Worm (Caenorhabditis elegans) whole organism, L2 larva: Measurements from ENCODE around the gene C45G9.11.

Source experiments
- C34F6.9 ChIP-seq: fragments of 150-350 bp; optimal IDR thresholded peaks from 2 replicates; lab custom pipeline; 2014; ENCODE audit warnings: missing biosample characterization, missing genetic modification characterization
- F13H6.1 ChIP-seq: sonication (generic microtip); optimal IDR thresholded peaks from 2 replicates; lab custom pipeline; 2016; ENCODE audit warnings: missing genetic modification characterization, missing compliant biosample characterization
- R02D3.7 ChIP-seq: fragments of 150-350 bp; optimal IDR thresholded peaks from 2 replicates; lab custom pipeline; 2014; ENCODE audit warnings: missing biosample characterization, missing genetic modification characterization
- Y55F3AM.14 ChIP-seq: fragments of 200-800 bp; sonication (Bioruptor generic); optimal IDR thresholded peaks from 2 replicates; lab custom pipeline; 2018; ENCODE audit warnings: mild to moderate bottlenecking, missing genetic modification characterization, missing compliant biosample characterization
- ZK546.5 ChIP-seq: sonication (generic microtip); optimal IDR thresholded peaks from 2 replicates; lab custom pipeline; 2017; ENCODE audit warnings: missing biosample characterization, missing genetic modification characterization
- alr-1 ChIP-seq: fragments of 150-350 bp; optimal IDR thresholded peaks from 2 replicates; lab custom pipeline; 2014; ENCODE audit warnings: missing biosample characterization, missing genetic modification characterization
- aly-2 ChIP-seq: fragments of 150-350 bp; optimal IDR thresholded peaks from 2 replicates; lab custom pipeline; 2014; ENCODE audit warnings: missing biosample characterization, missing genetic modification characterization
- ama-1 ChIP-seq: fragments of 150-350 bp; optimal IDR thresholded peaks from 2 replicates; lab custom pipeline; 2018; ENCODE audit warnings: inconsistent platforms
- blmp-1 ChIP-seq: sonication (generic microtip); optimal IDR thresholded peaks from 2 replicates; lab custom pipeline; 2017; ENCODE audit warnings: missing genetic modification characterization, mild to moderate bottlenecking, missing compliant biosample characterization, antibody characterized with exemption, moderate library complexity; ENCODE audit not compliant: insufficient read depth
- ceh-16 ChIP-seq: fragments of 150-350 bp; optimal IDR thresholded peaks from 2 replicates; lab custom pipeline; 2014; ENCODE audit warnings: missing biosample characterization, missing genetic modification characterization
- ceh-82 ChIP-seq: fragments of 150-350 bp; optimal IDR thresholded peaks from 2 replicates; lab custom pipeline; 2014; ENCODE audit warnings: missing biosample characterization, missing genetic modification characterization
- crh-2 ChIP-seq: sonication (generic microtip); optimal IDR thresholded peaks from 2 replicates; lab custom pipeline; 2017; ENCODE audit warnings: missing biosample characterization, missing genetic modification characterization
- dmd-4 ChIP-seq: sonication (generic microtip); optimal IDR thresholded peaks from 2 replicates; lab custom pipeline; 2017; ENCODE audit warnings: missing biosample characterization, missing genetic modification characterization
- elt-1 ChIP-seq: fragments of 150-350 bp; optimal IDR thresholded peaks from 2 replicates; lab custom pipeline; 2014; ENCODE audit warnings: missing biosample characterization, missing genetic modification characterization
- elt-3 ChIP-seq: sonication (generic microtip); optimal IDR thresholded peaks from 2 replicates; lab custom pipeline; 2017; ENCODE audit warnings: missing biosample characterization, missing genetic modification characterization
- fos-1 ChIP-seq: fragments of 150-350 bp; optimal IDR thresholded peaks from 2 replicates; lab custom pipeline; 2014; ENCODE audit warnings: missing biosample characterization, missing genetic modification characterization
- gmeb-1 ChIP-seq: fragments of 150-350 bp; optimal IDR thresholded peaks from 2 replicates; lab custom pipeline; 2014; ENCODE audit warnings: missing biosample characterization, missing genetic modification characterization
- lin-11 ChIP-seq: fragments of 150-350 bp; sonication (generic microtip); optimal IDR thresholded peaks from 2 replicates; lab custom pipeline; 2014; ENCODE audit warnings: missing biosample characterization, missing genetic modification characterization, inconsistent platforms, mixed read lengths
- lin-13 ChIP-seq: fragments of 150-350 bp; optimal IDR thresholded peaks from 2 replicates; lab custom pipeline; 2014; ENCODE audit warnings: missing biosample characterization, missing genetic modification reagents, missing genetic modification characterization
- lin-39 ChIP-seq: fragments of 150-350 bp; optimal IDR thresholded peaks from 2 replicates; lab custom pipeline; 2014; ENCODE audit warnings: missing biosample characterization, missing genetic modification reagents, missing genetic modification characterization
- lsy-2 ChIP-seq, 2 experiments: fragments of 150-350 bp in 1 of 2; sonication (generic microtip) in 1 of 2; optimal IDR thresholded peaks; 2 replicates each; lab custom pipeline; 2014 to 2017; ENCODE audit warnings: missing biosample characterization in 2 of 2, missing genetic modification characterization in 2 of 2
- mab-5 ChIP-seq: fragments of 150-350 bp; optimal IDR thresholded peaks from 2 replicates; lab custom pipeline; 2014; ENCODE audit warnings: missing biosample characterization, missing genetic modification characterization
- mbf-1 ChIP-seq: sonication (generic microtip); optimal IDR thresholded peaks from 2 replicates; lab custom pipeline; 2017; ENCODE audit warnings: missing biosample characterization, missing genetic modification characterization
- mdl-1 ChIP-seq, 2 experiments: fragments of 150-350 bp in 1 of 2; sonication (generic microtip) in 1 of 2; optimal IDR thresholded peaks; 2 replicates each; lab custom pipeline; 2017; ENCODE audit warnings: missing biosample characterization in 2 of 2, missing genetic modification characterization in 2 of 2
- nhr-10 ChIP-seq: sonication (generic microtip); optimal IDR thresholded peaks from 2 replicates; lab custom pipeline; 2017; ENCODE audit warnings: missing biosample characterization, missing genetic modification characterization
- nhr-11 ChIP-seq: fragments of 150-350 bp; optimal IDR thresholded peaks from 2 replicates; lab custom pipeline; 2014; ENCODE audit warnings: missing biosample characterization, missing genetic modification characterization
- nhr-12 ChIP-seq: fragments of 150-350 bp; optimal IDR thresholded peaks from 2 replicates; lab custom pipeline; 2014; ENCODE audit warnings: missing biosample characterization, missing genetic modification characterization
- nhr-129 ChIP-seq: fragments of 150-350 bp; optimal IDR thresholded peaks from 2 replicates; lab custom pipeline; 2014; ENCODE audit warnings: missing biosample characterization, missing genetic modification characterization
- nhr-21 ChIP-seq: fragments of 150-350 bp; optimal IDR thresholded peaks from 2 replicates; lab custom pipeline; 2014; ENCODE audit warnings: missing biosample characterization, missing genetic modification characterization
- nhr-237 ChIP-seq: fragments of 150-350 bp; optimal IDR thresholded peaks from 2 replicates; lab custom pipeline; 2014; ENCODE audit warnings: missing biosample characterization, missing genetic modification characterization
- nhr-25 ChIP-seq: fragments of 150-350 bp; sonication (generic microtip); optimal IDR thresholded peaks from 3 replicates; lab custom pipeline; 2014; ENCODE audit warnings: missing biosample characterization, missing genetic modification characterization
- nhr-6 ChIP-seq: fragments of 150-350 bp; optimal IDR thresholded peaks from 2 replicates; lab custom pipeline; 2014; ENCODE audit warnings: missing biosample characterization, missing genetic modification characterization
- nhr-77 ChIP-seq: fragments of 150-350 bp; optimal IDR thresholded peaks from 2 replicates; lab custom pipeline; 2014; ENCODE audit warnings: missing biosample characterization, missing genetic modification characterization
- peb-1 ChIP-seq: fragments of 150-350 bp; optimal IDR thresholded peaks from 2 replicates; lab custom pipeline; 2014; ENCODE audit warnings: missing biosample characterization, missing genetic modification characterization
- sem-4 ChIP-seq: fragments of 150-350 bp; optimal IDR thresholded peaks from 2 replicates; lab custom pipeline; 2014; ENCODE audit warnings: missing biosample characterization, missing genetic modification reagents, missing genetic modification characterization
- skn-1 ChIP-seq: sonication (generic microtip); optimal IDR thresholded peaks from 2 replicates; lab custom pipeline; 2017; ENCODE audit warnings: missing biosample characterization, missing genetic modification characterization
- sma-9 ChIP-seq, 2 experiments: fragments of 150-350 bp in 1 of 2; sonication (generic microtip) in 1 of 2; optimal IDR thresholded peaks; 2 replicates each; lab custom pipeline; 2014 to 2016; ENCODE audit warnings: missing genetic modification characterization in 2 of 2, mild to moderate bottlenecking in 1 of 2, missing biosample characterization in 1 of 2, missing compliant biosample characterization in 1 of 2, missing genetic modification reagents in 1 of 2, moderate library complexity in 1 of 2
- snpc-4 ChIP-seq: fragments of 150-350 bp; optimal IDR thresholded peaks from 2 replicates; lab custom pipeline; 2014; ENCODE audit warnings: missing biosample characterization, missing genetic modification characterization
- unc-39 ChIP-seq: fragments of 150-350 bp; optimal IDR thresholded peaks from 2 replicates; lab custom pipeline; 2014; ENCODE audit warnings: missing biosample characterization, missing genetic modification characterization
- unc-55 ChIP-seq: fragments of 150-350 bp; sonication (generic microtip); optimal IDR thresholded peaks from 3 replicates; lab custom pipeline; 2014; ENCODE audit warnings: missing biosample characterization, missing genetic modification reagents, missing genetic modification characterization
- unc-62 ChIP-seq: fragments of 150-350 bp; optimal IDR thresholded peaks from 2 replicates; lab custom pipeline; 2014; ENCODE audit warnings: missing biosample characterization, missing genetic modification reagents, missing genetic modification characterization
- zag-1 ChIP-seq: fragments of 150-350 bp; optimal IDR thresholded peaks from 2 replicates; lab custom pipeline; 2014; ENCODE audit warnings: missing biosample characterization, missing genetic modification characterization
- ztf-1 ChIP-seq: fragments of 200-800 bp; sonication (Bioruptor generic); conservative IDR thresholded peaks from 2 replicates; pipeline ENCODE4 v1.3.6; 2022; ENCODE audit warnings: missing genetic modification characterization, missing compliant biosample characterization
- ztf-11 ChIP-seq: sonication (generic microtip); optimal IDR thresholded peaks from 2 replicates; lab custom pipeline; 2017; ENCODE audit warnings: missing biosample characterization, missing genetic modification characterization
- ztf-4 ChIP-seq: fragments of 150-350 bp; optimal IDR thresholded peaks from 2 replicates; lab custom pipeline; 2014; ENCODE audit warnings: missing biosample characterization, missing genetic modification characterization

C45G9.11 gene

DNA sequence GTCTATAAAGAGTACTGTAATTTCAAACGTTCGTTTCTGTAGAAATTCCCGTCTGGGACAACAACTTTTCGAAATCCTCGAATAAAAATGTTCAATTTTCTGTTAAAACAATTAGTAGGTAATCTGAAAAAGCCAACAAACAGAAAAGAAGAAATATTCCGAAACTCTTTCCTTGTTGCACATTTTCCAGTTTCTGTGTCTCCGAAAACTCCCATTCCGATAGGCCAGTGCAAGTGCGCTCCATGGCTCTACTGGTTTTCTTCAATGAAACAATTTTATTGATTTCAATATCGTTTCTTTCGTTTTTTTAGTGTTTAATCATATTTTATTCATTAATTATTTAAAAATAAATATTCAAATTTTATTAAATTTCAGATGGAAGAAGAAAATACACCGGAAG lies 34.1 kb upstream of the C45G9.11 start, which contains the start of gene F54D8.6 (continued):
- TF ChIP-seq lsy-2 (tag; optimal IDR thresholded peaks at IDR 0.05; lab: Kevin White, UChicago) (peak in 1 of 2 experiments; percentile 69), nhr-12 (tag; lab: Kevin White, UChicago) (no peak), lin-11 (no peak), ama-1 (lab: Kevin White, UChicago) (no peak)

DNA sequence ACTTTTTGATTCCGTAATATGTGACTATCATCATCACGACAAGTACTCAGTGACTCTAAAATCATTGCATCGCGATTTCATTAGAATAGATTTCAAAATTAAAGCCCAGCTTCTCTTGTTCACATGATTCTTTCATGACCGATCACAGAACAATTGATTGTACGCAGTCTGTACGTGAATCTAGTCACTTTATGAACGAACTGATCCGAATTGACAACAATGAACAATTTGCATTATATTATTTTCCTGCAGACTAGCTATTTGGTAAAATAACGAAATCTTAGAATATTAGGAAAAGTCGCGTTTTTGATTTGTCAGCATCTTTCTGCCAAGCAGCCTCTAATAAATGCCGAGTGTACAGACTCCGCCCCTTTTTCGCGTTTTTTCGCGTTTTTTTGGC lies 31.0 kb upstream of the C45G9.11 start:
- no peak for TF ChIP-seq nhr-77 (tag; lab: Kevin White, UChicago)
- TF ChIP-seq aly-2 (tag; lab: Kevin White, UChicago): no peak
- TF ChIP-seq nhr-129: no peak
- no peak for TF ChIP-seq nhr-10 (tag; lab: Kevin White, UChicago)
- no peak for TF ChIP-seq nhr-21
- no peak for TF ChIP-seq sem-4 (tag; lab: Kevin White, UChicago)
- TF ChIP-seq R02D3.7 (tag; lab: Kevin White, UChicago): no peak
- TF ChIP-seq unc-55 (GFP tag; lab: Kevin White, UChicago): no peak

DNA sequence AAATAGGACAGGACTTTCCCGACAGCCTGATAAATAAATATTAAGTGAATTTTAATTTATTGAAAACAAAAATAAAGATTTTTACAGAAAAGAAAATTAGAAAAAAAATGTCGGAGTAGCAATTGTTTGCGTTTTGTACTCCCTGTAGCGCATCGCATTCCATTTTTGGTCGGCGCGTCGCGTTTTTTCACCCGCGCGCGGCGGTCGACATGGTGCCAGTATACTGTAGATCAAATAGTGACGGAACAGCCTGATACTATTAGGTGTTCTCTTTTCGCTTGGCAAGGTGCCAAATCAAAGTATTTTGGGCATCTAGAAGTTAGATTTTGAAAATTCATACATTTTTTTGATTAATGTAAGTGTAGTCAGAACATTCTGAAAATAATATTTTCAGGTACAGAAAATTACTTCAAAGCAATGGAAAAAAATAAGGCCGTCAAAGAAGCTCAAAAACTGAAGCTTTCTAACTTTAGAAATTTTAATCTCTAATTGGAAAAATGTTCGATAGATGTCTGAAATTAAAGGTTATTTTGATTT lies 30.3 kb upstream of the C45G9.11 start:
- no peak for TF ChIP-seq skn-1 (tag; lab: Kevin White, UChicago)

ce11 chrIII:5096741-5097140 lies 28.2 kb upstream of the C45G9.11 start:
- TF ChIP-seq sma-9 (GFP tag; optimal IDR thresholded peaks at IDR 0.05; lab: Kevin White, UChicago): peak; percentile 94
- TF ChIP-seq sma-9 (tag; optimal IDR thresholded peaks at IDR 0.05; lab: Kevin White, UChicago): no peak
- no peak for TF ChIP-seq peb-1 (tag; lab: Kevin White, UChicago)
- TF ChIP-seq elt-1 (tag; lab: Kevin White, UChicago): no peak
- no peak for TF ChIP-seq unc-39
- TF ChIP-seq F13H6.1 (tag; lab: Kevin White, UChicago): no peak
- no peak for TF ChIP-seq ztf-1 (GFP tag; lab: Robert Waterston, UW)
- TF ChIP-seq ztf-11 (tag; lab: Kevin White, UChicago): no peak
- TF ChIP-seq ama-1 (lab: Kevin White, UChicago): no peak
- no peak for TF ChIP-seq mbf-1 (tag; lab: Kevin White, UChicago)
- no peak for TF ChIP-seq alr-1
- no peak for TF ChIP-seq dmd-4 (tag; lab: Kevin White, UChicago)
- no peak for TF ChIP-seq ceh-82 (tag; lab: Kevin White, UChicago)
- TF ChIP-seq sem-4 (tag; lab: Kevin White, UChicago): no peak
- no peak for TF ChIP-seq ztf-4
- TF ChIP-seq nhr-237 (tag; lab: Kevin White, UChicago): no peak
- TF ChIP-seq nhr-12 (tag; lab: Kevin White, UChicago): no peak
- TF ChIP-seq lin-39 (tag; lab: Kevin White, UChicago): no peak
- peak in 1 of 2 experiments; percentile 33 for TF ChIP-seq mdl-1 (tag; optimal IDR thresholded peaks at IDR 0.05; lab: Kevin White, UChicago)
- TF ChIP-seq snpc-4 (tag; lab: Kevin White, UChicago): no peak
- no peak for TF ChIP-seq zag-1 (tag; lab: Kevin White, UChicago)
- TF ChIP-seq blmp-1 (tag; lab: Kevin White, UChicago): peak; percentile 46
- no peak for TF ChIP-seq nhr-6
- TF ChIP-seq unc-62 (GFP tag; lab: Kevin White, UChicago): no peak
- no peak for TF ChIP-seq mab-5 (tag; lab: Kevin White, UChicago)
- no peak for TF ChIP-seq aly-2 (tag; lab: Kevin White, UChicago)
- TF ChIP-seq skn-1 (tag; lab: Kevin White, UChicago): no peak
- no peak for TF ChIP-seq nhr-77 (tag; lab: Kevin White, UChicago)
- TF ChIP-seq unc-55 (GFP tag; lab: Kevin White, UChicago): no peak
- TF ChIP-seq C34F6.9: no peak
- TF ChIP-seq gmeb-1 (tag; lab: Kevin White, UChicago): no peak
- peak; percentile 82 for TF ChIP-seq nhr-21
- no peak for TF ChIP-seq elt-3 (tag; lab: Kevin White, UChicago)
- TF ChIP-seq lin-13 (GFP tag; lab: Kevin White, UChicago): no peak
- no peak for TF ChIP-seq nhr-25
- TF ChIP-seq nhr-129: no peak
- no peak for TF ChIP-seq R02D3.7 (tag; lab: Kevin White, UChicago)
- TF ChIP-seq nhr-11 (tag; lab: Kevin White, UChicago): no peak
- TF ChIP-seq fos-1 (tag; lab: Kevin White, UChicago): peak; percentile 17
- no peak for TF ChIP-seq lin-11
- TF ChIP-seq Y55F3AM.14 (GFP tag; lab: Kevin White, UChicago): no peak
- TF ChIP-seq crh-2: peak; percentile 5
- no peak for TF ChIP-seq ZK546.5
- TF ChIP-seq ceh-16 (tag; lab: Kevin White, UChicago): no peak
- peak in 1 of 2 experiments; percentile 1 for TF ChIP-seq lsy-2 (tag; optimal IDR thresholded peaks at IDR 0.05; lab: Kevin White, UChicago)
- TF ChIP-seq nhr-10 (tag; lab: Kevin White, UChicago): no peak
